Worm (Caenorhabditis elegans): ENCODE results near the gene C08B6.5.

DNA sequence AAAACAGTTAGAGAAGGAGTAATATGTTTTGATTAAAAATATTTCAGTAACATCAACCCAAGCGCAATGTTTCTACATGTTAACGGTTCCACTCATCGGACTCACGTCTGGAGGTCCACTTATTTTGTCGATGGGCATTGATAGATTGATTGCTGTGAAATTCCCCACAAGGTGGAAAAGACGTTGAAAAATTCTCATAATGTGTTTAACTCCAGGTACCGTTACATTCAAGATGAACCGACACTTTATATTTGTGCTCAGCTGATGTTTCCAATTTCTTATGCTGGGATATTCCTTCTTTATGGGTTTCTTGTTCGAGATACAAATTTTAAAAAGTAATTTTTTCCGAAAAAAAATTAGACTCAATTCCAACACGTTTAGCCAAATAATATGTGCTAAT is 35.5 kb downstream of the C08B6.5 start:
- TF ChIP-seq ztf-4 (tag; optimal IDR thresholded peaks at IDR 0.05) (no peak), egl-27 (tag; optimal IDR thresholded peaks at IDR 0.05) (no peak), alr-1 (tag; optimal IDR thresholded peaks at IDR 0.05) (no peak), skn-1 (tag; optimal IDR thresholded peaks at IDR 0.05) (no peak), snpc-4 (tag; optimal IDR thresholded peaks at IDR 0.05) (no peak), fos-1 (tag; optimal IDR thresholded peaks at IDR 0.05) (no peak), nhr-237 (tag; optimal IDR thresholded peaks at IDR 0.05) (no peak), ZK546.5 (tag; optimal IDR thresholded peaks at IDR 0.05) (no peak), nhr-129 (tag; optimal IDR thresholded peaks at IDR 0.05) (no peak), aly-2 (tag; optimal IDR thresholded peaks at IDR 0.05) (no peak), dmd-4 (tag; optimal IDR thresholded peaks at IDR 0.05) (no peak)

Data from whole organism, L2 larva.